Worm (Caenorhabditis elegans) whole organism, L4 larva: Measurements from ENCODE around the gene col-83.

Experiments used
- egl-27 ChIP-seq: sonication (generic microtip); optimal IDR thresholded peaks from 3 replicates; lab custom pipeline; 2017; ENCODE audit warnings: missing biosample characterization, missing genetic modification reagents, missing genetic modification characterization
- sdz-12 ChIP-seq: fragments of 200-800 bp; sonication (Bioruptor generic); optimal IDR thresholded peaks from 2 replicates; lab custom pipeline; 2018; ENCODE audit warnings: mild to moderate bottlenecking, missing genetic modification characterization, missing compliant biosample characterization
- zfp-2 ChIP-seq: sonication (generic microtip); optimal IDR thresholded peaks from 2 replicates; lab custom pipeline; 2016; ENCODE audit warnings: mild to moderate bottlenecking, missing genetic modification characterization, missing compliant biosample characterization

- TF ChIP-seq zfp-2 (tag; lab: Kevin White, UChicago) (no peak), egl-27 (tag; lab: Kevin White, UChicago) (no peak), sdz-12 (no peak)
Measured at ce11 chrII:11040140-11040539, 5.6 kb downstream of the col-83 start.
